Fruit fly (Drosophila melanogaster): ENCODE measurements around the gene CG2310.

The CG2310 gene

DNA sequence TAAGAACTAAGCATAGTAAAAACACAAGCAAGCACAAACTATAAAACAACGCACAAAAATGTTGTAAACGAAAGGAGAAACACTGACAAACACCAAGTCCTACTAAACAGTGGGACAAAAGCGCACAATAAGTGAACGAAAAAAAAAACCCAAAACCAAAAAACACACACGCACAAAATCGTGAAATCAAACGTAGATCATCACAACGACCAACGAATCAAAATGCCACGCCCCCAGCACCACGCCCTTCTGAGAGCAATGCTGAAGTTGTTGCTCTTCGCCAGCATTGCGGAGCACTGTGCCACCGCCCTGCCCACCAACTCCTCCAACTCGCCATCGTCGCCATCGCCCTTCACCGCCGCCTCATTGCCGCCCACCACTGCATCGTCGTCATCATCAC is 31.5 kb downstream of the CG2310 start (continued):
- TF ChIP-seq CG17612 (GFP tag; IDR thresholded peaks at IDR 0.05): no peak
- no peak for TF ChIP-seq Mrtf (GFP tag; IDR thresholded peaks at IDR 0.05)
- TF ChIP-seq sisA (GFP tag; IDR thresholded peaks at IDR 0.05): peak; percentile 42; the same call in 1 of the 2 replicates
- no peak for TF ChIP-seq CG17802 (tag; optimal IDR thresholded peaks at IDR 0.05)
- no peak for TF ChIP-seq CG2116 (GFP tag; optimal IDR thresholded peaks at IDR 0.05)
- no peak for TF ChIP-seq ERR (GFP tag; optimal IDR thresholded peaks at IDR 0.05)
- no peak for TF ChIP-seq CG1647 (GFP tag; optimal IDR thresholded peaks at IDR 0.05)
- TF ChIP-seq CG2712 (tag; optimal IDR thresholded peaks at IDR 0.05): no peak
- TF ChIP-seq CG14860 (GFP tag; IDR thresholded peaks at IDR 0.05; ENCODE audit: partially characterized antibody): no peak
- no peak for TF ChIP-seq pnt (GFP tag; optimal IDR thresholded peaks at IDR 0.05)
- peak; percentile 7 for TF ChIP-seq Ets65A (GFP tag)
- no peak for TF ChIP-seq CG34224 (GFP tag; IDR thresholded peaks at IDR 0.05; ENCODE audit: partially characterized antibody)
- no peak for TF ChIP-seq CG12219 (GFP tag; optimal IDR thresholded peaks at IDR 0.05)
- TF ChIP-seq CG9609 (GFP tag; optimal IDR thresholded peaks at IDR 0.05): no peak
- TF ChIP-seq Adf1 (GFP tag; IDR thresholded peaks at IDR 0.05): no peak
- no peak for TF ChIP-seq CG32772 (GFP tag; IDR thresholded peaks at IDR 0.05)
- no peak for TF ChIP-seq CG12236 (GFP tag; optimal IDR thresholded peaks at IDR 0.05)
- TF ChIP-seq ken (GFP tag; IDR thresholded peaks at IDR 0.05): peak; percentile 50; the same call in 1 of the 3 replicates
- TF ChIP-seq CG15514 (GFP tag; optimal IDR thresholded peaks at IDR 0.05): no peak
- no peak for TF ChIP-seq pan (optimal IDR thresholded peaks at IDR 0.05)
- TF ChIP-seq pan (GFP tag; optimal IDR thresholded peaks at IDR 0.05 in 1 of 2, IDR thresholded peaks at IDR 0.05 in 1 of 2): peak in 1 of 2 experiments; percentile 16
- TF ChIP-seq bcd (GFP tag; optimal IDR thresholded peaks at IDR 0.05): no peak
- no peak for TF ChIP-seq Atf6 (GFP tag; IDR thresholded peaks at IDR 0.05)
- TF ChIP-seq sna (GFP tag; IDR thresholded peaks at IDR 0.05; ENCODE audit: partially characterized antibody): no peak
- TF ChIP-seq croc (GFP tag; conservative IDR thresholded peaks at IDR 0.05): no peak
- 0 out of 2 replicates have a peak, but pooled peaks have one; percentile 6 for TF ChIP-seq CG16779 (GFP tag; IDR thresholded peaks at IDR 0.05)
- no peak for TF ChIP-seq Lim3 (GFP tag; IDR thresholded peaks at IDR 0.05)
- no peak for TF ChIP-seq CG4730 (GFP tag; IDR thresholded peaks at IDR 0.05)
- TF ChIP-seq scrt (GFP tag; optimal IDR thresholded peaks at IDR 0.05): no peak
- 0 out of 2 replicates have a peak, but pooled peaks have one; percentile 6 for TF ChIP-seq lmd (GFP tag; IDR thresholded peaks at IDR 0.05)
- peak; percentile 31; the same call in 1 of the 2 replicates for TF ChIP-seq HLH3B (GFP tag; IDR thresholded peaks at IDR 0.05)
- peak; percentile 13; the same call in 1 of the 2 replicates for TF ChIP-seq CG10366 (GFP tag; IDR thresholded peaks at IDR 0.05)
- no peak for TF ChIP-seq CG2120 (GFP tag; optimal IDR thresholded peaks at IDR 0.05)
- TF ChIP-seq tll (GFP tag; optimal IDR thresholded peaks at IDR 0.05): no peak
- TF ChIP-seq sr (GFP tag; IDR thresholded peaks at IDR 0.05): no peak
- TF ChIP-seq sens (GFP tag): peak; percentile 64
- TF ChIP-seq odd (GFP tag; optimal IDR thresholded peaks at IDR 0.05): no peak
- TF ChIP-seq CG33557 (GFP tag; optimal IDR thresholded peaks at IDR 0.05): no peak
- TF ChIP-seq CG7963 (GFP tag; IDR thresholded peaks at IDR 0.05; ENCODE audit: partially characterized antibody): peak; percentile 15; the same call in 1 of the 3 replicates
- TF ChIP-seq unpg (GFP tag; optimal IDR thresholded peaks at IDR 0.05): no peak
- peak; percentile 26 for TF ChIP-seq ind (GFP tag; optimal IDR thresholded peaks at IDR 0.05)
- no peak for TF ChIP-seq Meics (GFP tag; optimal IDR thresholded peaks at IDR 0.05)
- TF ChIP-seq Gug (GFP tag; IDR thresholded peaks at IDR 0.05): no peak
- no peak for TF ChIP-seq CG17385 (GFP tag; optimal IDR thresholded peaks at IDR 0.05)
- peak; percentile 43; the same call in 1 of the 2 replicates for TF ChIP-seq CG10959 (GFP tag; IDR thresholded peaks at IDR 0.05)
- no peak for TF ChIP-seq prd (optimal IDR thresholded peaks at IDR 0.05)
- peak; percentile 31; the same call in 1 of the 3 replicates for TF ChIP-seq prd (GFP tag; IDR thresholded peaks at IDR 0.05)
- TF ChIP-seq cas (GFP tag; IDR thresholded peaks at IDR 0.05): no peak
- no peak for TF ChIP-seq CG13287 (GFP tag; IDR thresholded peaks at IDR 0.05; ENCODE audit: partially characterized antibody)
- TF ChIP-seq CG17829 (tag; optimal IDR thresholded peaks at IDR 0.05): no peak
- no peak for TF ChIP-seq CG9215 (GFP tag; IDR thresholded peaks at IDR 0.05)
- TF ChIP-seq nom (GFP tag; optimal IDR thresholded peaks at IDR 0.05): no peak
